Worm (Caenorhabditis elegans) whole organism, L2 larva: Measurements from ENCODE around the gene amph-1.

Source experiments
- R02D3.7 ChIP-seq: fragments of 150-350 bp; optimal IDR thresholded peaks from 2 replicates; lab custom pipeline; 2014; ENCODE audit warnings: missing biosample characterization, missing genetic modification characterization
- ZK546.5 ChIP-seq: sonication (generic microtip); optimal IDR thresholded peaks from 2 replicates; lab custom pipeline; 2017; ENCODE audit warnings: missing biosample characterization, missing genetic modification characterization
- ama-1 ChIP-seq: fragments of 150-350 bp; optimal IDR thresholded peaks from 2 replicates; lab custom pipeline; 2018; ENCODE audit warnings: inconsistent platforms
- ceh-16 ChIP-seq: fragments of 150-350 bp; optimal IDR thresholded peaks from 2 replicates; lab custom pipeline; 2014; ENCODE audit warnings: missing biosample characterization, missing genetic modification characterization
- dmd-4 ChIP-seq: sonication (generic microtip); optimal IDR thresholded peaks from 2 replicates; lab custom pipeline; 2017; ENCODE audit warnings: missing biosample characterization, missing genetic modification characterization
- egl-27 ChIP-seq: sonication (generic microtip); optimal IDR thresholded peaks from 3 replicates; lab custom pipeline; 2017; ENCODE audit warnings: missing biosample characterization, missing genetic modification reagents, missing genetic modification characterization
- elt-1 ChIP-seq: fragments of 150-350 bp; optimal IDR thresholded peaks from 2 replicates; lab custom pipeline; 2014; ENCODE audit warnings: missing biosample characterization, missing genetic modification characterization
- lin-13 ChIP-seq: fragments of 150-350 bp; optimal IDR thresholded peaks from 2 replicates; lab custom pipeline; 2014; ENCODE audit warnings: missing biosample characterization, missing genetic modification reagents, missing genetic modification characterization
- nhr-11 ChIP-seq: fragments of 150-350 bp; optimal IDR thresholded peaks from 2 replicates; lab custom pipeline; 2014; ENCODE audit warnings: missing biosample characterization, missing genetic modification characterization
- peb-1 ChIP-seq: fragments of 150-350 bp; optimal IDR thresholded peaks from 2 replicates; lab custom pipeline; 2014; ENCODE audit warnings: missing biosample characterization, missing genetic modification characterization
- skn-1 ChIP-seq: sonication (generic microtip); optimal IDR thresholded peaks from 2 replicates; lab custom pipeline; 2017; ENCODE audit warnings: missing biosample characterization, missing genetic modification characterization
- sma-9 ChIP-seq, 2 experiments: fragments of 150-350 bp in 1 of 2; sonication (generic microtip) in 1 of 2; optimal IDR thresholded peaks; 2 replicates each; lab custom pipeline; 2014 to 2016; ENCODE audit warnings: missing genetic modification characterization in 2 of 2, mild to moderate bottlenecking in 1 of 2, missing biosample characterization in 1 of 2, missing compliant biosample characterization in 1 of 2, missing genetic modification reagents in 1 of 2, moderate library complexity in 1 of 2
- unc-62 ChIP-seq: fragments of 150-350 bp; optimal IDR thresholded peaks from 2 replicates; lab custom pipeline; 2014; ENCODE audit warnings: missing biosample characterization, missing genetic modification reagents, missing genetic modification characterization
- ztf-11 ChIP-seq: sonication (generic microtip); optimal IDR thresholded peaks from 2 replicates; lab custom pipeline; 2017; ENCODE audit warnings: missing biosample characterization, missing genetic modification characterization

- TF ChIP-seq peb-1 (tag; lab: Kevin White, UChicago) (no peak), egl-27 (tag; lab: Kevin White, UChicago) (no peak), R02D3.7 (tag; lab: Kevin White, UChicago) (no peak), unc-62 (GFP tag; lab: Kevin White, UChicago) (no peak), skn-1 (tag; lab: Kevin White, UChicago) (no peak), elt-1 (tag; lab: Kevin White, UChicago) (no peak), ztf-11 (tag; lab: Kevin White, UChicago) (no peak), nhr-11 (no peak), ceh-16 (tag; lab: Kevin White, UChicago) (peak; percentile 39), sma-9 (GFP tag; optimal IDR thresholded peaks at IDR 0.05; lab: Kevin White, UChicago) (no peak), sma-9 (tag; optimal IDR thresholded peaks at IDR 0.05; lab: Kevin White, UChicago) (no peak), lin-13 (no peak), dmd-4 (no peak), ZK546.5 (tag; lab: Kevin White, UChicago) (no peak), ama-1 (lab: Kevin White, UChicago) (no peak)
These were observed 39.7 kb downstream of the amph-1 start for ce11 chrIV:9607945-9608344.
